Worm (Caenorhabditis elegans): ENCODE results near the gene irg-2.

- no peak for TF ChIP-seq ceh-16 (tag; optimal IDR thresholded peaks at IDR 0.05)
- TF ChIP-seq nhr-77 (tag; optimal IDR thresholded peaks at IDR 0.05) = no peak
- no peak for TF ChIP-seq F13H6.1 (tag; optimal IDR thresholded peaks at IDR 0.05)
- TF ChIP-seq nhr-10 (tag; optimal IDR thresholded peaks at IDR 0.05) = no peak
- TF ChIP-seq blmp-1 (tag; optimal IDR thresholded peaks at IDR 0.05; ENCODE audit: insufficient read depth) = no peak
- no peak for TF ChIP-seq zag-1 (tag; optimal IDR thresholded peaks at IDR 0.05)
- TF ChIP-seq nhr-12 (tag; optimal IDR thresholded peaks at IDR 0.05) = no peak
- TF ChIP-seq skn-1 (tag; optimal IDR thresholded peaks at IDR 0.05) = no peak
- no peak for TF ChIP-seq lin-13 (GFP tag; optimal IDR thresholded peaks at IDR 0.05)
- no peak for TF ChIP-seq ceh-82 (tag; optimal IDR thresholded peaks at IDR 0.05)
- no peak for TF ChIP-seq Y55F3AM.14 (GFP tag; optimal IDR thresholded peaks at IDR 0.05)
Measured at ce11 chrV:4047541-4047940, 5.6 kb downstream of the irg-2 start, which contains the start of gene srh-169.

Measured in whole organism, L2 larva.